Worm (Caenorhabditis elegans) whole organism, late embryonic: ENCODE results near the gene F01D5.10.

Experiments used
- C38D4.7 ChIP-seq: fragments of 200-800 bp; sonication (Bioruptor generic); optimal IDR thresholded peaks from 2 replicates; lab custom pipeline; 2018; ENCODE audit warnings: mild to moderate bottlenecking, missing genetic modification characterization, moderate library complexity, missing compliant biosample characterization
- F13H6.1 ChIP-seq: sonication (generic microtip); optimal IDR thresholded peaks from 2 replicates; lab custom pipeline; 2016; ENCODE audit warnings: missing genetic modification characterization, missing compliant biosample characterization
- K02D7.2 ChIP-seq: sonication (generic microtip); optimal IDR thresholded peaks from 2 replicates; lab custom pipeline; 2017; ENCODE audit warnings: mild to moderate bottlenecking, missing genetic modification characterization, missing compliant biosample characterization
- K09A11.1 ChIP-seq: sonication (generic microtip); optimal IDR thresholded peaks from 2 replicates; lab custom pipeline; 2017; ENCODE audit warnings: antibody characterized with exemption, mild to moderate bottlenecking, missing genetic modification characterization, missing compliant biosample characterization; ENCODE audit not compliant: insufficient read depth
- Y22D7AL.16 ChIP-seq: sonication (generic microtip); optimal IDR thresholded peaks from 2 replicates; lab custom pipeline; 2016; ENCODE audit warnings: missing genetic modification characterization, missing compliant biosample characterization
- ahr-1 ChIP-seq: sonication (generic microtip); optimal IDR thresholded peaks from 2 replicates; lab custom pipeline; 2016; ENCODE audit warnings: missing genetic modification characterization, missing compliant biosample characterization
- ceh-14 ChIP-seq: sonication (generic microtip); optimal IDR thresholded peaks from 2 replicates; lab custom pipeline; 2016; ENCODE audit warnings: missing genotype, missing genetic modification characterization, missing compliant biosample characterization
- ceh-18 ChIP-seq: sonication (generic microtip); optimal IDR thresholded peaks from 2 replicates; lab custom pipeline; 2016; ENCODE audit warnings: missing genetic modification characterization, missing compliant biosample characterization
- ceh-19 ChIP-seq: fragments of 200-800 bp; sonication (Bioruptor generic); optimal IDR thresholded peaks from 2 replicates; lab custom pipeline; 2018; ENCODE audit warnings: mild to moderate bottlenecking, missing genetic modification characterization, missing compliant biosample characterization
- ceh-22 ChIP-seq: sonication (generic microtip); optimal IDR thresholded peaks from 2 replicates; lab custom pipeline; 2017; ENCODE audit warnings: missing biosample characterization, missing genetic modification characterization
- ceh-31 ChIP-seq: sonication (generic microtip); optimal IDR thresholded peaks from 2 replicates; lab custom pipeline; 2016; ENCODE audit warnings: missing genetic modification characterization, missing compliant biosample characterization
- ceh-34 ChIP-seq: sonication (generic microtip); optimal IDR thresholded peaks from 2 replicates; lab custom pipeline; 2016; ENCODE audit warnings: mild to moderate bottlenecking, missing genetic modification characterization, missing compliant biosample characterization
- che-1 ChIP-seq: sonication (generic microtip); optimal IDR thresholded peaks from 2 replicates; lab custom pipeline; 2016; ENCODE audit warnings: mild to moderate bottlenecking, missing genetic modification characterization, missing compliant biosample characterization
- dmd-4 ChIP-seq: sonication (generic microtip); optimal IDR thresholded peaks from 2 replicates; lab custom pipeline; 2016; ENCODE audit warnings: borderline replicate concordance, missing genetic modification characterization, missing compliant biosample characterization
- dve-1 ChIP-seq: sonication (generic microtip); optimal IDR thresholded peaks from 2 replicates; lab custom pipeline; 2017; ENCODE audit warnings: antibody characterized with exemption, mild to moderate bottlenecking, missing genetic modification characterization, missing compliant biosample characterization
- elt-2 ChIP-seq: sonication (generic microtip); optimal IDR thresholded peaks from 2 replicates; lab custom pipeline; 2016; ENCODE audit warnings: missing genetic modification reagents, missing genetic modification characterization, missing compliant biosample characterization
- gmeb-2 ChIP-seq: sonication (generic microtip); optimal IDR thresholded peaks from 2 replicates; lab custom pipeline; 2016; ENCODE audit warnings: missing genetic modification characterization, inconsistent platforms, missing compliant biosample characterization
- hlh-15 ChIP-seq: sonication (generic microtip); optimal IDR thresholded peaks from 2 replicates; lab custom pipeline; 2016; ENCODE audit warnings: missing genetic modification characterization, missing compliant biosample characterization
- hlh-30 ChIP-seq: sonication (generic microtip); optimal IDR thresholded peaks from 2 replicates; lab custom pipeline; 2017; ENCODE audit warnings: antibody characterized with exemption, missing genetic modification characterization, missing compliant biosample characterization; ENCODE audit not compliant: insufficient read depth
- lim-6 ChIP-seq: sonication (generic microtip); optimal IDR thresholded peaks from 2 replicates; lab custom pipeline; 2016; ENCODE audit warnings: missing genetic modification characterization, missing compliant biosample characterization
- lin-11 ChIP-seq: fragments of 200-800 bp; sonication (Bioruptor generic); optimal IDR thresholded peaks from 2 replicates; lab custom pipeline; 2018; ENCODE audit warnings: mild to moderate bottlenecking, missing genetic modification characterization, missing compliant biosample characterization
- madf-2 ChIP-seq: sonication (generic microtip); optimal IDR thresholded peaks from 2 replicates; lab custom pipeline; 2017; ENCODE audit warnings: missing genetic modification characterization, missing compliant biosample characterization
- mec-3 ChIP-seq: sonication (generic microtip); optimal IDR thresholded peaks from 2 replicates; lab custom pipeline; 2016; ENCODE audit warnings: borderline replicate concordance, missing genetic modification characterization, missing compliant biosample characterization
- nfya-1 ChIP-seq: sonication (generic microtip); optimal IDR thresholded peaks from 2 replicates; lab custom pipeline; 2017; ENCODE audit warnings: missing genetic modification characterization, mild to moderate bottlenecking, missing compliant biosample characterization, antibody characterized with exemption, moderate library complexity
- pag-3 ChIP-seq: sonication (generic microtip); optimal IDR thresholded peaks from 2 replicates; lab custom pipeline; 2016; ENCODE audit warnings: missing compliant biosample characterization, missing genetic modification characterization, borderline replicate concordance
- pat-9 ChIP-seq: fragments of 200-800 bp; sonication (Bioruptor generic); optimal IDR thresholded peaks from 2 replicates; lab custom pipeline; 2018; ENCODE audit warnings: mild to moderate bottlenecking, missing genetic modification characterization, moderate library complexity, missing compliant biosample characterization
- pax-1 ChIP-seq: fragments of 150-350 bp; optimal IDR thresholded peaks from 2 replicates; lab custom pipeline; 2014; ENCODE audit warnings: missing biosample characterization, missing genetic modification characterization
- pqm-1 ChIP-seq: sonication (generic microtip); optimal IDR thresholded peaks from 2 replicates; lab custom pipeline; 2016; ENCODE audit warnings: missing genetic modification characterization, missing compliant biosample characterization
- sdc-2 ChIP-seq: sonication (generic microtip); optimal IDR thresholded peaks from 2 replicates; lab custom pipeline; 2016; ENCODE audit warnings: missing genotype, missing genetic modification characterization, missing compliant biosample characterization
- syd-9 ChIP-seq: sonication (generic microtip); optimal IDR thresholded peaks from 2 replicates; lab custom pipeline; 2016; ENCODE audit warnings: mild to moderate bottlenecking, missing genetic modification characterization, moderate library complexity, missing compliant biosample characterization
- unc-3 ChIP-seq, 2 experiments: fragments of 200-800 bp in 1 of 2; sonication (Bioruptor generic) in 1 of 2; sonication (generic microtip) in 1 of 2; conservative IDR thresholded peaks in 1 of 2; optimal IDR thresholded peaks in 1 of 2; 2 replicates each; pipeline versions ENCODE4 v1.3.6 to Lab custom; 2016 to 2022; ENCODE audit warnings: missing compliant biosample characterization in 2 of 2, missing genetic modification characterization in 2 of 2, missing genetic modification reagents in 1 of 2
- unc-55 ChIP-seq: sonication (generic microtip); optimal IDR thresholded peaks from 2 replicates; lab custom pipeline; 2017; ENCODE audit warnings: missing biosample characterization, missing genetic modification reagents, missing genetic modification characterization
- unc-86 ChIP-seq: sonication (generic microtip); optimal IDR thresholded peaks from 2 replicates; lab custom pipeline; 2016; ENCODE audit warnings: missing genetic modification characterization, missing compliant biosample characterization
- zip-5 ChIP-seq: sonication (generic microtip); optimal IDR thresholded peaks from 2 replicates; lab custom pipeline; 2016; ENCODE audit warnings: missing genetic modification characterization, missing compliant biosample characterization

F01D5.10 gene

ce11 chrII:13991741-13992140, 29.4 kb downstream of the F01D5.10 start, which contains the start of gene Y39G8B.5:
Gene Y39G8B.5, minus strand, starts transcription at chrII:13991841.
- TF ChIP-seq pax-1 (no peak), sdc-2 (tag; lab: Kevin White, UChicago) (no peak), nfya-1 (tag; lab: Kevin White, UChicago) (no peak), pqm-1 (no peak), elt-2 (tag; lab: Kevin White, UChicago) (no peak), ahr-1 (tag; lab: Kevin White, UChicago) (no peak), lim-6 (no peak)

DNA sequence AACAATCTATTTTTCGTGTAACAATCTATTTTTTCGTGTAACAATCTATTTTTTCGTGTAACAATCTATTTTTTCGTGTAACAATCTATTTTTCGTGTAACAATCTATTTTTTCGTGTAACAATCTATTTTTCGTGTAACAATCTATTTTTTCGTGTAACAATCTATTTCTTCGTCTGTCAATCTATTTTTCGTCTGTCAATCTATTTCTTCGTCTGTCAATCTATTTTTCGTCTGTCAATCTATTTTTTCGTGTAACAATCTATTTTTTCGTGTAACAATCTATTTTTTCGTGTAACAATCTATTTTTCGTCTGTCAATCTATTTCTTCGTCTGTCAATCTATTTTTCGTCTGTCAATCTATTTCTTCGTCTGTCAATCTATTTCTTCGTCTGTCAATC, 35.1 kb downstream of the F01D5.10 start:
- TF ChIP-seq lin-11 (peak; percentile 23), pat-9 (peak; percentile 51), Y22D7AL.16 (tag; lab: Kevin White, UChicago) (peak; percentile 62), C38D4.7 (GFP tag; lab: Kevin White, UChicago) (peak; percentile 33), che-1 (tag; lab: Kevin White, UChicago) (peak; percentile 67)

DNA sequence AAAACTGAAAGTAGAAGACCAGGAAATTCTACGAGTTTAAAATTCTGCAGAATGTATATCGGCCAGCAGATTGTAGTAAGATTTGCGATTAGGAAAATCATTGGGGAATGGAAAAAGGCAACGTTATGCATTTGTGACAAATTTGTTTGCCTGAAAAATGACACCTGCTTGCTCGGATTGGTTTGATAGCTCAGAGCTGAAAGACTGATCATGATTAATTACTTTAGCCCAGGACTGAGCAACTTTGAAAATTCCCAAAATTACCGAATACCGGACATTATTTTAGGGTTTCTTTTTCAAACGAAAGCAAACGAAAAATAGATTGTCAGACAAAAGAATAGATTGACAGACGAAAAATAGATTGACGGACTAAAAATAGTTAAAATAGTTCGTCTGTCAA, 36.6 kb downstream of the F01D5.10 start, which contains the start of gene sre-47:
sre-47 (minus strand) TSS at position 101 of the 400 bp plus-strand sequence.
- TF ChIP-seq unc-55 (GFP tag; lab: Kevin White, UChicago), result no peak
- no peak for TF ChIP-seq K02D7.2 (tag; lab: Kevin White, UChicago)
- no peak for TF ChIP-seq pax-1
- TF ChIP-seq ceh-14 (tag; lab: Kevin White, UChicago), result no peak
- no peak for TF ChIP-seq mec-3 (tag; lab: Kevin White, UChicago)
- no peak for TF ChIP-seq dve-1 (tag; lab: Kevin White, UChicago)
- no peak for TF ChIP-seq K09A11.1 (tag; lab: Kevin White, UChicago)
- no peak for TF ChIP-seq ceh-18
- no peak for TF ChIP-seq madf-2 (tag; lab: Kevin White, UChicago)
- TF ChIP-seq ceh-34, result no peak

DNA sequence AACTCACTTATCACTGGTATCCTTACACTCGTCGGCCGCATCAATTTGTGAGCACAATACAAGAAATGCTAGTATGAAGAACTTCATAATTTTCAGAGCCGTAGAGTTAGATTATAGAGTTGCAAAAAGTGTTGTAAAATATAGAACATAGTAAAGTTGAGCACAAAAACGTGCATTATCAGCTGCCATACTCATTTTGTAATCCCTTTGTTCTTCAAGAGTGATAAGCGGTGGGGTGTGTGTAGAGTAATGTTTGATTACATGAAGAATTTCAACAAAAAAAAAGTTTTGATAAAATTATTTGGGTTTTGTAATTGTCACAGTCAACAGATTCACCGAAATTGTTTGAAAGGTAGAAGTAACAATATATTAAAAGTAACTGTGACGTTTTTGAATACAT, 38.2 kb downstream of the F01D5.10 start, which contains the start of the genes Y39G8B.13 and Y39G8B.10:
Y39G8B.13 (minus strand) TSS at position 125 of the 400 bp plus-strand sequence.
Y39G8B.10 (minus strand) TSS at position 193 of the 400 bp plus-strand sequence.
- TF ChIP-seq zip-5 (tag; lab: Kevin White, UChicago) (no peak), elt-2 (tag; lab: Kevin White, UChicago) (peak; percentile 56)

DNA sequence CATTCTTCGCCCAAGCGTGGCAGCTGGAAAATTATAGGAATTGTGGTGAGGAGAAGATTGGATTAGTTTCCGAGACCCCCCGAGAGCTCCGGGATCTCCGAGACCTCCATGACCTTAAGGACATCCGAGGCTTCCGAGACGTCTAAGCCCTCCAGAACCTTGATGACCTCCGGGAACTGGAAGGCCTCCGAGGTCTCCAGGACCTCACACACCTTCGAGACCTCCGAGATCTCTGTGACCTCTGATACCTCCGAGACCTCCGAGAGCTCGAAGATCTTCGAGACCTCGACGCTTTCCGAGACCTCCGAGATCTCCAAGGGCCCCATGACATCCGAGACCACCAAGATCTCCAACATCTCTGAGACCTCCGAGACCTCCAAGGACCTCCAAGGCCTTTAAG, 38.9 kb downstream of the F01D5.10 start:
- TF ChIP-seq hlh-30 (tag; lab: Kevin White, UChicago), result no peak
- TF ChIP-seq lin-11, result no peak
- no peak for TF ChIP-seq hlh-15
- no peak for TF ChIP-seq ceh-19 (GFP tag; lab: Kevin White, UChicago)
- no peak for TF ChIP-seq nfya-1 (tag; lab: Kevin White, UChicago)
- TF ChIP-seq ceh-22 (tag; lab: Kevin White, UChicago), result no peak
- no peak for TF ChIP-seq unc-3 (GFP tag; conservative IDR thresholded peaks at IDR 0.05; lab: Robert Waterston, UW)
- TF ChIP-seq unc-3 (tag; optimal IDR thresholded peaks at IDR 0.05; lab: Kevin White, UChicago), result no peak
- no peak for TF ChIP-seq lim-6
- TF ChIP-seq mec-3 (tag; lab: Kevin White, UChicago), result no peak
- no peak for TF ChIP-seq ceh-31 (tag; lab: Kevin White, UChicago)
- TF ChIP-seq F13H6.1, result no peak
- TF ChIP-seq syd-9 (tag; lab: Kevin White, UChicago), result no peak
- TF ChIP-seq ceh-34, result no peak
- TF ChIP-seq gmeb-2 (tag; lab: Kevin White, UChicago), result no peak
- no peak for TF ChIP-seq Y22D7AL.16 (tag; lab: Kevin White, UChicago)
- no peak for TF ChIP-seq dmd-4 (tag; lab: Kevin White, UChicago)
- TF ChIP-seq pat-9, result no peak
- no peak for TF ChIP-seq unc-86
- no peak for TF ChIP-seq pag-3 (tag; lab: Kevin White, UChicago)
- TF ChIP-seq, all 69 proteins: peak for 0
